Worm (Caenorhabditis elegans) whole organism, late embryonic: ENCODE measurements around the gene nhr-232.

Experiments
- odd-2 ChIP-seq: sonication (generic microtip); optimal IDR thresholded peaks from 2 replicates; lab custom pipeline; 2017; ENCODE audit warnings: antibody characterized with exemption, mild to moderate bottlenecking, missing genetic modification characterization, missing compliant biosample characterization
- unc-86 ChIP-seq: sonication (generic microtip); optimal IDR thresholded peaks from 2 replicates; lab custom pipeline; 2016; ENCODE audit warnings: missing genetic modification characterization, missing compliant biosample characterization

- no peak for TF ChIP-seq odd-2 (tag; lab: Kevin White, UChicago)
- no peak for TF ChIP-seq unc-86 (tag; lab: Kevin White, UChicago)
Observed at ce11 chrV:10245615-10246014, 10.4 kb upstream of the nhr-232 start.
